Fruit fly (Drosophila melanogaster) whole organism, embryonic: ENCODE data around the gene Upf1.

Experiments
- CG10209 ChIP-seq: fragments of 200-800 bp; sonication (Bioruptor generic); optimal IDR thresholded peaks from 3 replicates; lab custom pipeline; 2017; ENCODE audit warnings: missing biosample characterization, mild to moderate bottlenecking, missing genetic modification characterization, missing genetic modification reagents
- CG1024 ChIP-seq: fragments of 200-800 bp; sonication (Bioruptor generic); IDR thresholded peaks from 2 replicates; pipeline ENCODE4 v1.3.6; 2022; ENCODE audit warnings: missing biosample characterization, missing genetic modification characterization
- CG10431 ChIP-seq: fragments of 200-800 bp; sonication (Bioruptor generic); optimal IDR thresholded peaks from 3 replicates; lab custom pipeline; 2018; ENCODE audit warnings: missing biosample characterization, mild to moderate bottlenecking, missing genetic modification characterization
- CG10565 ChIP-seq: fragments of 200-800 bp; sonication (Bioruptor generic); optimal IDR thresholded peaks from 3 replicates; lab custom pipeline; 2016; ENCODE audit warnings: missing biosample characterization, mild to moderate bottlenecking, missing genetic modification characterization
- CG11696 ChIP-seq: fragments of 200-800 bp; sonication (Bioruptor generic); IDR thresholded peaks from 2 replicates; pipeline ENCODE4 v1.3.6; 2022; ENCODE audit warnings: missing biosample characterization, missing genetic modification characterization
- CG12391 ChIP-seq: fragments of 200-800 bp; sonication (Bioruptor generic); optimal IDR thresholded peaks from 3 replicates; lab custom pipeline; 2018; ENCODE audit warnings: missing biosample characterization, mild to moderate bottlenecking, missing genetic modification characterization, moderate library complexity
- CG14014 ChIP-seq: fragments of 200-800 bp; sonication (Bioruptor generic); IDR thresholded peaks from 2 replicates; pipeline ENCODE4 v1.3.6; 2022; ENCODE audit warnings: missing biosample characterization, missing genetic modification characterization
- CG14441 ChIP-seq: fragments of 200-800 bp; sonication (Bioruptor generic); IDR thresholded peaks from 2 replicates; pipeline ENCODE4 v1.3.6; 2022; ENCODE audit warnings: missing biosample characterization, missing genetic modification characterization
- CG14710 ChIP-seq: fragments of 200-800 bp; sonication (Bioruptor generic); optimal IDR thresholded peaks from 3 replicates; lab custom pipeline; 2019; ENCODE audit warnings: missing biosample characterization, mild to moderate bottlenecking, missing genetic modification characterization, moderate library complexity
- CG16813 ChIP-seq: fragments of 200-800 bp; sonication (Bioruptor generic); IDR thresholded peaks from 3 replicates; pipeline ENCODE4 v1.3.6; 2022; ENCODE audit warnings: missing biosample characterization, missing genetic modification characterization; ENCODE audit not compliant: partially characterized antibody
- CG34224 ChIP-seq: fragments of 200-800 bp; sonication (Bioruptor generic); IDR thresholded peaks from 3 replicates; pipeline ENCODE4 v1.3.6; 2022; ENCODE audit warnings: missing biosample characterization, missing genetic modification characterization; ENCODE audit not compliant: partially characterized antibody
- CG3847 ChIP-seq: fragments of 200-800 bp; sonication (Bioruptor generic); IDR thresholded peaks from 2 replicates; pipeline ENCODE4 v1.3.6; 2022; ENCODE audit warnings: missing biosample characterization, missing genetic modification characterization
- CG4617 ChIP-seq: fragments of 200-800 bp; sonication (Bioruptor generic); optimal IDR thresholded peaks from 3 replicates; lab custom pipeline; 2016; ENCODE audit warnings: missing biosample characterization, missing genetic modification characterization, borderline replicate concordance
- CG4730 ChIP-seq: fragments of 200-800 bp; sonication (Bioruptor generic); IDR thresholded peaks from 2 replicates; pipeline ENCODE4 v1.3.6; 2022; ENCODE audit warnings: missing biosample characterization, missing genetic modification characterization
- CG4854 ChIP-seq: fragments of 200-800 bp; sonication (Bioruptor generic); optimal IDR thresholded peaks from 2 replicates; lab custom pipeline; 2016; ENCODE audit warnings: missing biosample characterization, missing genetic modification characterization, inconsistent platforms
- CG5180 ChIP-seq: fragments of 200-800 bp; sonication (Bioruptor generic); optimal IDR thresholded peaks from 3 replicates; lab custom pipeline; 2017; ENCODE audit warnings: missing biosample characterization, missing genetic modification characterization, mild to moderate bottlenecking, moderate library complexity, missing genetic modification reagents
- CG5953 ChIP-seq: fragments of 200-800 bp; sonication (Bioruptor generic); IDR thresholded peaks from 2 replicates; pipeline ENCODE4 v1.3.6; 2022; ENCODE audit warnings: missing biosample characterization, missing genetic modification characterization
- CG6854 ChIP-seq: fragments of 200-800 bp; sonication (Bioruptor generic); optimal IDR thresholded peaks from 3 replicates; lab custom pipeline; 2017; ENCODE audit warnings: missing biosample characterization, mild to moderate bottlenecking, missing genetic modification characterization
- CG8359 ChIP-seq: fragments of 200-800 bp; sonication (Bioruptor generic); optimal IDR thresholded peaks from 2 replicates; lab custom pipeline; 2017; ENCODE audit warnings: missing biosample characterization, mild to moderate bottlenecking, missing genetic modification characterization, borderline replicate concordance
- CG9817 ChIP-seq: fragments of 200-800 bp; sonication (Bioruptor generic); optimal IDR thresholded peaks from 2 replicates; lab custom pipeline; 2018; ENCODE audit warnings: missing biosample characterization, mild to moderate bottlenecking, missing genetic modification characterization, moderate library complexity
- CG9876 ChIP-seq: fragments of 200-800 bp; sonication (Bioruptor generic); optimal IDR thresholded peaks from 2 replicates; lab custom pipeline; 2016; ENCODE audit warnings: missing biosample characterization, missing genetic modification characterization
- CrebB ChIP-seq: fragments of 200-800 bp; sonication (Bioruptor generic); optimal IDR thresholded peaks from 3 replicates; lab custom pipeline; 2018; ENCODE audit warnings: missing biosample characterization, mild to moderate bottlenecking, missing genetic modification characterization
- Dp ChIP-seq: fragments of 200-800 bp; sonication (Bioruptor generic); optimal IDR thresholded peaks from 2 replicates; lab custom pipeline; 2018; ENCODE audit warnings: missing biosample characterization, mild to moderate bottlenecking, missing genetic modification characterization, moderate library complexity
- Dref ChIP-seq: fragments of 200-800 bp; sonication (Bioruptor generic); IDR thresholded peaks from 2 replicates; pipeline ENCODE4 v1.3.6; 2022; ENCODE audit warnings: missing biosample characterization, missing genetic modification characterization
- H2.0 ChIP-seq: fragments of 200-800 bp; sonication (Bioruptor generic); IDR thresholded peaks from 2 replicates; pipeline ENCODE4 v1.3.6; 2022; ENCODE audit warnings: missing biosample characterization, missing genetic modification characterization
- HLH54F ChIP-seq: fragments of 200-800 bp; sonication (Bioruptor generic); optimal IDR thresholded peaks from 3 replicates; lab custom pipeline; 2016; ENCODE audit warnings: missing biosample characterization, missing genetic modification characterization
- Hand ChIP-seq: fragments of 200-800 bp; sonication (Bioruptor generic); optimal IDR thresholded peaks from 2 replicates; lab custom pipeline; 2017; ENCODE audit warnings: mild to moderate bottlenecking, missing biosample characterization, missing genetic modification reagents, missing genetic modification characterization
- Max ChIP-seq: fragments of 200-800 bp; sonication (Bioruptor generic); optimal IDR thresholded peaks from 2 replicates; lab custom pipeline; 2016; ENCODE audit warnings: missing biosample characterization, mild to moderate bottlenecking, missing genetic modification characterization
- ac ChIP-seq: fragments of 200-800 bp; sonication (Bioruptor generic); optimal IDR thresholded peaks from 3 replicates; lab custom pipeline; 2017; ENCODE audit warnings: missing biosample characterization, mild to moderate bottlenecking, missing genetic modification characterization
- ato ChIP-seq: fragments of 200-800 bp; sonication (Bioruptor generic); IDR thresholded peaks from 2 replicates; pipeline ENCODE4 v1.3.6; 2022; ENCODE audit warnings: missing biosample characterization, missing genetic modification characterization; ENCODE audit not compliant: partially characterized antibody
- bbx ChIP-seq: fragments of 200-800 bp; sonication (Bioruptor generic); IDR thresholded peaks from 2 replicates; pipeline ENCODE4 v1.3.6; 2022; ENCODE audit warnings: missing biosample characterization, missing genetic modification characterization; ENCODE audit not compliant: partially characterized antibody
- chinmo ChIP-seq: fragments of 200-800 bp; sonication (Bioruptor generic); IDR thresholded peaks from 4 replicates; pipeline ENCODE4 v1.3.6; 2022; ENCODE audit warnings: missing biosample characterization, missing genetic modification characterization; ENCODE audit not compliant: partially characterized antibody
- emc ChIP-seq: fragments of 200-800 bp; sonication (Bioruptor generic); optimal IDR thresholded peaks from 2 replicates; lab custom pipeline; 2016; ENCODE audit warnings: missing biosample characterization, missing genetic modification characterization
- gt ChIP-seq: fragments of 200-800 bp; sonication (Bioruptor generic); IDR thresholded peaks from 2 replicates; pipeline ENCODE4 v1.3.6; 2022; ENCODE audit warnings: missing biosample characterization, missing genetic modification characterization
- hb ChIP-seq: fragments of 200-800 bp; sonication (Bioruptor generic); IDR thresholded peaks from 3 replicates; pipeline ENCODE4 v1.3.6; 2022; ENCODE audit warnings: missing biosample characterization, missing genetic modification characterization; ENCODE audit not compliant: partially characterized antibody
- hbn ChIP-seq: fragments of 200-800 bp; sonication (Bioruptor generic); IDR thresholded peaks from 2 replicates; pipeline ENCODE4 v1.3.6; 2022; ENCODE audit warnings: missing biosample characterization, missing genetic modification characterization; ENCODE audit not compliant: partially characterized antibody
- knrl ChIP-seq: fragments of 200-800 bp; sonication (Bioruptor generic); IDR thresholded peaks from 3 replicates; pipeline ENCODE4 v1.3.6; 2022; ENCODE audit warnings: missing biosample characterization, missing genetic modification characterization; ENCODE audit not compliant: partially characterized antibody
- mld ChIP-seq: fragments of 200-800 bp; sonication (Bioruptor generic); IDR thresholded peaks from 3 replicates; pipeline ENCODE4 v1.3.6; 2022; ENCODE audit warnings: missing biosample characterization, missing genetic modification characterization; ENCODE audit not compliant: partially characterized antibody
- nom ChIP-seq: fragments of 200-800 bp; sonication (Bioruptor generic); optimal IDR thresholded peaks from 2 replicates; lab custom pipeline; 2017; ENCODE audit warnings: missing biosample characterization, missing genetic modification characterization, mild to moderate bottlenecking, moderate library complexity, missing genetic modification reagents
- oc ChIP-seq: fragments of 200-800 bp; sonication (Bioruptor generic); optimal IDR thresholded peaks from 2 replicates; lab custom pipeline; 2018; ENCODE audit warnings: missing biosample characterization, mild to moderate bottlenecking, missing genetic modification characterization, moderate library complexity
- pum ChIP-seq: fragments of 200-800 bp; sonication (Bioruptor generic); optimal IDR thresholded peaks from 2 replicates; lab custom pipeline; 2016; ENCODE audit warnings: missing biosample characterization, missing genetic modification characterization
- salm ChIP-seq: fragments of 200-800 bp; sonication (Bioruptor generic); optimal IDR thresholded peaks from 2 replicates; lab custom pipeline; 2018; ENCODE audit warnings: missing biosample characterization, mild to moderate bottlenecking, missing genetic modification characterization
- shn ChIP-seq: fragments of 200-800 bp; sonication (Bioruptor generic); optimal IDR thresholded peaks from 3 replicates; lab custom pipeline; 2016; ENCODE audit warnings: missing biosample characterization, missing genetic modification characterization
- sqz ChIP-seq: fragments of 200-800 bp; sonication (Bioruptor generic); optimal IDR thresholded peaks from 3 replicates; lab custom pipeline; 2018; ENCODE audit warnings: missing biosample characterization, mild to moderate bottlenecking, missing genetic modification characterization
- tin ChIP-seq: fragments of 200-800 bp; sonication (Bioruptor generic); optimal IDR thresholded peaks from 3 replicates; lab custom pipeline; 2016; ENCODE audit warnings: missing biosample characterization, missing genetic modification characterization
- tll ChIP-seq, 2 experiments: fragments of 200-800 bp in 1 of 2; fragments of >200 bp in 1 of 2; sonication (Bioruptor generic) in 1 of 2; optimal IDR thresholded peaks; 2 replicates each; lab custom pipeline; 2017 to 2019; ENCODE audit warnings: missing biosample characterization in 2 of 2, missing genetic modification characterization in 2 of 2, mild to moderate bottlenecking in 1 of 2, moderate library complexity in 1 of 2
- unc-4 ChIP-seq: fragments of 200-800 bp; sonication (Bioruptor generic); IDR thresholded peaks from 2 replicates; pipeline ENCODE4 v1.3.6; 2022; ENCODE audit warnings: missing biosample characterization, missing genetic modification characterization; ENCODE audit not compliant: partially characterized antibody
- vnd ChIP-seq: fragments of 200-800 bp; sonication (Bioruptor generic); IDR thresholded peaks from 3 replicates; pipeline ENCODE4 v1.3.6; 2022; ENCODE audit warnings: missing biosample characterization, missing genetic modification characterization; ENCODE audit not compliant: partially characterized antibody
- zfh2 ChIP-seq: fragments of 200-800 bp; sonication (Bioruptor generic); optimal IDR thresholded peaks from 2 replicates; lab custom pipeline; 2016; ENCODE audit warnings: missing biosample characterization, missing genetic modification characterization

Upf1 gene

DNA sequence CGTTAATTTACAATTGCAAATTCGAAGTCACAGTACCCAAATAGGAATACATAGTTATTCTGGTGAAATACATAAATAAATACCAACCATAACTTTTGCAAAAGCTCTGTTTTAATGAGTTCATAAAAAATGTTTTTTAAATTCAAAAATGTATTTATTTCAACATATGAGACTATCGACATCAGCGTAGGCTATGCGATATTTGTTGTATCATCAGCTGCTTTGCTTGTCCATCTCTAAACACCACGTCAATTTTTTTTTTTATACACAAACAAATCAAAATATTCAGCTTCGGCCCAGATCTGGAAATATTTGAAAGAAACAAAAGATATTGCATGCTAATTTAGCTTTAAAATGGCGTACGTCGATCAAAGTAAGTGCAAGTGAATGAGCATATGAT is 17.0 kb downstream of the Upf1 start, which contains the start of gene CG1840 (continued):
- peak; percentile 65 for TF ChIP-seq CG16813 (GFP tag; lab: Robert Waterston, UW)
- peak; percentile 31 for TF ChIP-seq CG4617 (GFP tag; lab: Kevin White, UChicago)
- TF ChIP-seq Max (GFP tag; lab: Kevin White, UChicago), result no peak
- TF ChIP-seq CG9817 (tag; lab: Kevin White, UChicago), result no peak
- no peak for TF ChIP-seq emc (GFP tag; lab: Kevin White, UChicago)
- 0 out of 4 replicates have a peak, but pooled peaks have one; percentile 29 for TF ChIP-seq chinmo (GFP tag; lab: Robert Waterston, UW)
- TF ChIP-seq CG9876 (GFP tag; lab: Kevin White, UChicago), result no peak
- no peak for TF ChIP-seq tin
- no peak for TF ChIP-seq salm (tag; lab: Kevin White, UChicago)
- TF ChIP-seq CG10431 (GFP tag; lab: Kevin White, UChicago), result no peak
- TF ChIP-seq CG34224 (GFP tag; lab: Robert Waterston, UW), result peak; percentile 78
- peak; percentile 90 for TF ChIP-seq sqz (GFP tag; lab: Kevin White, UChicago)
- TF ChIP-seq Dref (GFP tag; lab: Robert Waterston, UW), result peak; percentile 48
- TF ChIP-seq H2.0 (GFP tag; lab: Robert Waterston, UW), result no peak
- no peak for TF ChIP-seq CG4854
- TF ChIP-seq hbn, result peak; percentile 77
- 0 out of 2 replicates have a peak, but pooled peaks have one; percentile 13 for TF ChIP-seq CG14014 (GFP tag; lab: Robert Waterston, UW)
- TF ChIP-seq HLH54F (GFP tag; lab: Kevin White, UChicago), result no peak
- TF ChIP-seq bbx, result peak; percentile 74
- TF ChIP-seq gt (GFP tag; lab: Robert Waterston, UW), result no peak
- TF ChIP-seq CG10565, result no peak
- TF ChIP-seq shn (GFP tag; lab: Kevin White, UChicago), result no peak
- TF ChIP-seq CG6854 (GFP tag; lab: Kevin White, UChicago), result no peak
- peak; percentile 26 for TF ChIP-seq CG14710
- 0 out of 3 replicates have a peak, but pooled peaks have one; percentile 60 for TF ChIP-seq hb (GFP tag; lab: Robert Waterston, UW)
- TF ChIP-seq CG4730 (GFP tag; lab: Robert Waterston, UW), result no peak
- TF ChIP-seq mld, result 0 out of 3 replicates have a peak, but pooled peaks have one; percentile 55
- TF ChIP-seq CrebB (tag; lab: Kevin White, UChicago), result no peak
- TF ChIP-seq CG12391, result peak; percentile 15
- TF ChIP-seq zfh2 (GFP tag; lab: Kevin White, UChicago), result peak; percentile 1
- TF ChIP-seq knrl (GFP tag; lab: Robert Waterston, UW), result peak; percentile 69; the same call in 2 of the 3 replicates
- TF ChIP-seq Dp (GFP tag; lab: Kevin White, UChicago), result peak; percentile 14
- no peak for TF ChIP-seq CG8359 (GFP tag; lab: Kevin White, UChicago)
- no peak for TF ChIP-seq CG14441 (GFP tag; lab: Robert Waterston, UW)
- peak; percentile 80 for TF ChIP-seq unc-4 (GFP tag; lab: Robert Waterston, UW)
- peak; percentile 70 for TF ChIP-seq vnd (GFP tag; lab: Robert Waterston, UW)
- TF ChIP-seq CG5180 (GFP tag; lab: Kevin White, UChicago), result no peak
- peak; percentile 31; the same call in 1 of the 2 replicates for TF ChIP-seq CG3847
- no peak for TF ChIP-seq CG10209 (GFP tag; lab: Kevin White, UChicago)
- TF ChIP-seq CG1024 (GFP tag; lab: Robert Waterston, UW), result no peak
- TF ChIP-seq ac (GFP tag; lab: Kevin White, UChicago), result no peak
- TF ChIP-seq tll (GFP tag; optimal IDR thresholded peaks at IDR 0.05; lab: Kevin White, UChicago), result no peak
- no peak for TF ChIP-seq oc (tag; lab: Kevin White, UChicago)
- TF ChIP-seq nom, result no peak
- TF ChIP-seq pum (GFP tag; lab: Kevin White, UChicago), result no peak
- peak; percentile 70; the same call in 1 of the 2 replicates for TF ChIP-seq ato (GFP tag; lab: Robert Waterston, UW)
- TF ChIP-seq Hand (GFP tag; lab: Kevin White, UChicago), result no peak
- no peak for TF ChIP-seq CG11696 (GFP tag; lab: Robert Waterston, UW)
- TF ChIP-seq CG5953 (GFP tag; lab: Robert Waterston, UW), result no peak
